Worm (Caenorhabditis elegans) whole organism, L4 larva: Measurements from ENCODE around the gene Y54G2A.13.

Experiments
- ZK546.5 ChIP-seq, 2 experiments: sonication (generic microtip); optimal IDR thresholded peaks; 2 replicates each; lab custom pipeline; 2017; ENCODE audit warnings: missing biosample characterization in 2 of 2, missing genetic modification characterization in 2 of 2
- hif-1 ChIP-seq, 2 experiments: sonication (generic microtip); optimal IDR thresholded peaks; 2 replicates each; lab custom pipeline; 2016 to 2017; ENCODE audit warnings: missing compliant biosample characterization in 2 of 2, missing genetic modification characterization in 2 of 2, missing genetic modification reagents in 2 of 2, missing genotype in 2 of 2, mild to moderate bottlenecking in 1 of 2
- lin-15B ChIP-seq: fragments of 150-350 bp; sonication (generic microtip); optimal IDR thresholded peaks from 3 replicates; lab custom pipeline; 2014; ENCODE audit warnings: missing biosample characterization, missing genetic modification characterization
- lsy-2 ChIP-seq, 2 experiments: fragments of 150-350 bp in 1 of 2; sonication (generic microtip) in 1 of 2; optimal IDR thresholded peaks; 2 replicates each; lab custom pipeline; 2014 to 2017; ENCODE audit warnings: missing biosample characterization in 2 of 2, missing genetic modification characterization in 2 of 2
- mep-1 ChIP-seq: fragments of 150-350 bp; sonication (generic microtip); optimal IDR thresholded peaks from 3 replicates; lab custom pipeline; 2014; ENCODE audit warnings: missing biosample characterization, missing genetic modification characterization
- pha-4 ChIP-seq, 2 experiments: fragments of 150-350 bp in 1 of 2; fragments of 200-800 bp in 1 of 2; sonication (Bioruptor generic) in 1 of 2; IDR thresholded peaks in 1 of 2; optimal IDR thresholded peaks in 1 of 2; 2 replicates each; pipeline versions ENCODE4 v1.3.6 to Lab custom; 2014 to 2022; ENCODE audit warnings: missing genetic modification characterization in 2 of 2, missing genetic modification reagents in 2 of 2, missing biosample characterization in 1 of 2, missing compliant biosample characterization in 1 of 2
- spr-3 ChIP-seq: fragments of 200-800 bp; sonication (Bioruptor generic); optimal IDR thresholded peaks from 2 replicates; lab custom pipeline; 2018; ENCODE audit warnings: mild to moderate bottlenecking, missing genetic modification characterization, missing compliant biosample characterization
- unc-39 ChIP-seq: sonication (generic microtip); optimal IDR thresholded peaks from 2 replicates; lab custom pipeline; 2017; ENCODE audit warnings: missing biosample characterization, missing genetic modification characterization
- unc-62 ChIP-seq, 3 experiments: fragments of 150-350 bp in 1 of 3; sonication (generic microtip); optimal IDR thresholded peaks in 2 of 3; peaks in 1 of 3; 1 replicate in 1 of 3; 2 replicates in 2 of 3; lab custom pipeline; 2014 to 2017; ENCODE audit warnings: missing biosample characterization in 3 of 3, missing genetic modification characterization in 3 of 3, missing genetic modification reagents in 3 of 3, missing genotype in 1 of 3
- zag-1 ChIP-seq: fragments of 150-350 bp; optimal IDR thresholded peaks from 2 replicates; lab custom pipeline; 2014; ENCODE audit warnings: missing biosample characterization, missing genetic modification characterization
- ztf-11 ChIP-seq: fragments of 150-350 bp; optimal IDR thresholded peaks from 2 replicates; lab custom pipeline; 2014; ENCODE audit warnings: missing biosample characterization, missing genetic modification characterization

DNA sequence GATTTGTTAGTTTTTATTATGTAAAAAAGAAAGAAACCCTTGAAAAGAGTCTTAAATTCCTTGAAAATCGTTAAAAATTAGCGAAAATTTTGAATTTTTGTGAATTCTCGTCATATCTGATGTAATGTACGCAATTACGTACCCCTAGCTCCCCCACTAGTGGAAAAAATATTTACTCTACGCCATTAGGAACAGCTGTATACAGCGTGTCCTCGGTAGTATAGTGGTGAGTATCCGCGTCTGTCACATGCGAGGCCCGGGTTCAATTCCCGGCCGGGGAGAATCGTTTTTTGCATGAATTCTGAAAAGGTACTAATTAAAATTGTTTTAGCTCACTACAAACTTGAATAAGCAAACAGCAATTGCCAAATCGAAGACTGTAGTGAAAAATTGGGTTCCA, 19.6 kb downstream of the Y54G2A.13 start:
- no peak for TF ChIP-seq unc-39
- TF ChIP-seq ztf-11 (tag; lab: Kevin White, UChicago) = no peak
- no peak for TF ChIP-seq hif-1 (tag; optimal IDR thresholded peaks at IDR 0.05; lab: Kevin White, UChicago)
- no peak for TF ChIP-seq lsy-2 (tag; optimal IDR thresholded peaks at IDR 0.05; lab: Kevin White, UChicago)
- TF ChIP-seq spr-3 (GFP tag; lab: Kevin White, UChicago) = no peak
- no peak for TF ChIP-seq pha-4 (GFP tag; IDR thresholded peaks at IDR 0.05; lab: Robert Waterston, UW)
- TF ChIP-seq pha-4 (tag; optimal IDR thresholded peaks at IDR 0.05; lab: Kevin White, UChicago) = no peak
- no peak for TF ChIP-seq unc-62 (GFP tag; optimal IDR thresholded peaks at IDR 0.05 in 1 of 2; lab: Kevin White, UChicago)
- TF ChIP-seq unc-62 (tag; optimal IDR thresholded peaks at IDR 0.05; lab: Kevin White, UChicago) = no peak
- no peak for TF ChIP-seq mep-1
- TF ChIP-seq zag-1 (tag; lab: Kevin White, UChicago) = no peak
- TF ChIP-seq lin-15B (tag; lab: Kevin White, UChicago) = no peak
- no peak for TF ChIP-seq ZK546.5 (tag; optimal IDR thresholded peaks at IDR 0.05; lab: Kevin White, UChicago)
